Worm (Caenorhabditis elegans): ENCODE data around the gene C34H4.1.

DNA sequence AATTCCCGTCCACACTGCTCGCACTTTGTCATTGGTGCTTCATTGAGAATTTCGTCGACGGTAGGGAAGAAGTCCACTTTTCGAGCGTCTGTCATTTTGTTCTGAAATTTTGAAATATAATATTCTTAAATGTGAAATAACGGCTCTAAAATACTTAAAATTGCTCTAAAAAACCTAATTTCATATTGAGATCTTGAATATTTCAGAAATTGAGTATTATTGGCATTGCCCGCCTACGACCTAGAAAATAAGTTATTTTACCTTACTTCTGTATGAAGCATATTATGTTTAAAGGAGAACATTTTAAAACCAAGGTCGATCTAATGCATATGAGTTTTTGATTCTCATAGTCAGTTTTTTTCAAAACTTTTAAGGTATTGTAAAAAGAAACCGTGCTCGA, 5.2 kb upstream of the C34H4.1 start, which contains the start of gene C34H4.5:
- TF ChIP-seq skn-1 (tag; optimal IDR thresholded peaks at IDR 0.05), result no peak
- no peak for TF ChIP-seq ceh-82 (tag; optimal IDR thresholded peaks at IDR 0.05)
- TF ChIP-seq ama-1 (optimal IDR thresholded peaks at IDR 0.05), result no peak
- no peak for TF ChIP-seq efl-1 (optimal IDR thresholded peaks at IDR 0.05)
- no peak for TF ChIP-seq efl-1 (GFP tag; optimal IDR thresholded peaks at IDR 0.05 in 1 of 2)
- TF ChIP-seq unc-86 (tag; optimal IDR thresholded peaks at IDR 0.05), result no peak
- TF ChIP-seq ztf-11 (tag; optimal IDR thresholded peaks at IDR 0.05), result no peak
- no peak for TF ChIP-seq pqm-1 (tag; optimal IDR thresholded peaks at IDR 0.05)
- no peak for TF ChIP-seq lir-3 (tag; optimal IDR thresholded peaks at IDR 0.05; ENCODE audit: poor library complexity)
- TF ChIP-seq xbp-1 (tag; optimal IDR thresholded peaks at IDR 0.05), result no peak
- no peak for TF ChIP-seq unc-98 (GFP tag; IDR thresholded peaks at IDR 0.05)
- TF ChIP-seq unc-62 (GFP tag; optimal IDR thresholded peaks at IDR 0.05), result no peak
- TF ChIP-seq lin-15B (tag; optimal IDR thresholded peaks at IDR 0.05), result no peak
- TF ChIP-seq elt-3 (tag; optimal IDR thresholded peaks at IDR 0.05), result no peak
- TF ChIP-seq mdl-1 (tag; optimal IDR thresholded peaks at IDR 0.05), result no peak

All from whole organism, L1 larva.